Fruit fly (Drosophila melanogaster) whole organism, prepupa: ENCODE results near the gene CG4586.

Experiments
- Blimp-1 ChIP-seq: fragments of 200-800 bp; sonication (Bioruptor generic); optimal IDR thresholded peaks from 3 replicates; lab custom pipeline; 2017; ENCODE audit warnings: missing biosample characterization, missing genetic modification characterization, mild to moderate bottlenecking, moderate library complexity, missing genetic modification reagents
- CG10631 ChIP-seq: fragments of 200-800 bp; sonication (Bioruptor generic); optimal IDR thresholded peaks from 2 replicates; lab custom pipeline; 2016; ENCODE audit warnings: missing biosample characterization, missing genetic modification characterization
- CG10669 ChIP-seq: fragments of 200-800 bp; sonication (Bioruptor generic); optimal IDR thresholded peaks from 3 replicates; lab custom pipeline; 2018; ENCODE audit warnings: missing biosample characterization, mild to moderate bottlenecking, missing genetic modification characterization, moderate library complexity
- CG11294 ChIP-seq: fragments of 200-800 bp; sonication (Bioruptor generic); IDR thresholded peaks from 2 replicates; pipeline ENCODE4 v1.3.6; 2022; ENCODE audit warnings: missing biosample characterization, missing genetic modification characterization
- CG11762 ChIP-seq: fragments of 200-800 bp; sonication (Bioruptor generic); optimal IDR thresholded peaks from 3 replicates; lab custom pipeline; 2016; ENCODE audit warnings: missing biosample characterization, missing genetic modification characterization; ENCODE audit not compliant: insufficient read depth
- CG15336 ChIP-seq: fragments of 200-800 bp; sonication (Bioruptor generic); IDR thresholded peaks from 2 replicates; pipeline ENCODE4 v1.3.6; 2022; ENCODE audit warnings: missing biosample characterization, missing genetic modification characterization
- CG1621 ChIP-seq: fragments of 200-800 bp; sonication (Bioruptor generic); optimal IDR thresholded peaks from 3 replicates; lab custom pipeline; 2018; ENCODE audit warnings: missing biosample characterization, mild to moderate bottlenecking, missing genetic modification characterization
- CG16779 ChIP-seq: fragments of 200-800 bp; sonication (Bioruptor generic); optimal IDR thresholded peaks from 3 replicates; lab custom pipeline; 2017; ENCODE audit warnings: missing biosample characterization, mild to moderate bottlenecking, missing genetic modification characterization
- CG3032 ChIP-seq: fragments of 200-800 bp; optimal IDR thresholded peaks from 2 replicates; lab custom pipeline; 2019; ENCODE audit warnings: missing biosample characterization, mild to moderate bottlenecking, missing genetic modification characterization, moderate library complexity
- CG31627 ChIP-seq: fragments of 200-800 bp; sonication (Bioruptor generic); optimal IDR thresholded peaks from 3 replicates; lab custom pipeline; 2016; ENCODE audit warnings: missing biosample characterization, missing genetic modification characterization
- CG34406 ChIP-seq: fragments of 200-800 bp; sonication (Bioruptor generic); optimal IDR thresholded peaks from 3 replicates; lab custom pipeline; 2016; ENCODE audit warnings: missing biosample characterization, missing genetic modification characterization
- CG3919 ChIP-seq: fragments of 200-800 bp; sonication (Bioruptor generic); optimal IDR thresholded peaks from 3 replicates; lab custom pipeline; 2016; ENCODE audit warnings: missing biosample characterization, missing genetic modification characterization
- CG4318 ChIP-seq: fragments of 200-800 bp; sonication (Bioruptor generic); optimal IDR thresholded peaks from 3 replicates; lab custom pipeline; 2017; ENCODE audit warnings: missing biosample characterization, mild to moderate bottlenecking, missing genetic modification characterization
- CG6163 ChIP-seq: fragments of 200-800 bp; sonication (Bioruptor generic); IDR thresholded peaks from 3 replicates; pipeline ENCODE4 v1.3.6; 2022; ENCODE audit warnings: missing biosample characterization, missing genetic modification characterization
- CG6808 ChIP-seq: fragments of 200-800 bp; sonication (Bioruptor generic); optimal IDR thresholded peaks from 3 replicates; lab custom pipeline; 2017; ENCODE audit warnings: missing biosample characterization, missing genetic modification characterization, mild to moderate bottlenecking, moderate library complexity, missing genetic modification reagents
- CG7368 ChIP-seq: fragments of 200-800 bp; sonication (Bioruptor generic); optimal IDR thresholded peaks from 3 replicates; lab custom pipeline; 2016; ENCODE audit warnings: missing biosample characterization, missing genetic modification characterization
- CG8119 ChIP-seq: fragments of 200-800 bp; sonication (Bioruptor generic); IDR thresholded peaks from 3 replicates; pipeline ENCODE4 v1.3.6; 2022; ENCODE audit warnings: missing biosample characterization, missing genetic modification characterization
- CG8632 ChIP-seq: fragments of 200-800 bp; sonication (Bioruptor generic); optimal IDR thresholded peaks from 3 replicates; lab custom pipeline; 2016; ENCODE audit warnings: missing biosample characterization, missing genetic modification characterization
- CG9139 ChIP-seq: fragments of 200-800 bp; sonication (Bioruptor generic); optimal IDR thresholded peaks from 3 replicates; lab custom pipeline; 2017; ENCODE audit warnings: missing biosample characterization, mild to moderate bottlenecking, missing genetic modification characterization
- Eip75B ChIP-seq: fragments of 200-800 bp; sonication (Bioruptor generic); optimal IDR thresholded peaks from 3 replicates; lab custom pipeline; 2016; ENCODE audit warnings: missing biosample characterization, missing genetic modification characterization
- Eip78C ChIP-seq: fragments of 200-800 bp; sonication (Bioruptor generic); peaks from one replicate; lab custom pipeline; 2016; ENCODE audit warnings: missing biosample characterization, missing genetic modification characterization
- Eip93F ChIP-seq: fragments of 200-800 bp; sonication (Bioruptor generic); optimal IDR thresholded peaks from 2 replicates; lab custom pipeline; 2016; ENCODE audit warnings: missing biosample characterization, mild to moderate bottlenecking, missing genetic modification characterization
- Ets96B ChIP-seq: fragments of 200-800 bp; optimal IDR thresholded peaks from 2 replicates; lab custom pipeline; 2019; ENCODE audit warnings: missing biosample characterization, mild to moderate bottlenecking, missing genetic modification characterization, moderate library complexity
- Gug ChIP-seq: fragments of 200-800 bp; sonication (Bioruptor generic); IDR thresholded peaks from 2 replicates; pipeline ENCODE4 v1.3.6; 2022; ENCODE audit warnings: missing biosample characterization, missing genetic modification characterization
- Hr39 ChIP-seq: fragments of 200-800 bp; sonication (Bioruptor generic); optimal IDR thresholded peaks from 2 replicates; lab custom pipeline; 2016; ENCODE audit warnings: missing biosample characterization, missing genetic modification characterization
- Hr4 ChIP-seq: fragments of 200-800 bp; sonication (Bioruptor generic); optimal IDR thresholded peaks from 3 replicates; lab custom pipeline; 2016; ENCODE audit warnings: missing biosample characterization, missing genetic modification characterization
- Lpt ChIP-seq: fragments of 200-800 bp; sonication (Bioruptor generic); optimal IDR thresholded peaks from 3 replicates; lab custom pipeline; 2016; ENCODE audit warnings: missing biosample characterization, missing genetic modification characterization
- Met ChIP-seq: fragments of 200-800 bp; sonication (Bioruptor generic); optimal IDR thresholded peaks from 3 replicates; lab custom pipeline; 2016; ENCODE audit warnings: missing biosample characterization, missing genetic modification characterization
- OdsH ChIP-seq: fragments of 200-800 bp; sonication (Bioruptor generic); optimal IDR thresholded peaks from 3 replicates; lab custom pipeline; 2016; ENCODE audit warnings: missing biosample characterization, missing genetic modification characterization
- Smox ChIP-seq: fragments of 200-800 bp; sonication (Bioruptor generic); optimal IDR thresholded peaks from 3 replicates; lab custom pipeline; 2016; ENCODE audit warnings: missing biosample characterization, missing genetic modification characterization
- Sox15 ChIP-seq: fragments of 200-800 bp; sonication (Bioruptor generic); optimal IDR thresholded peaks from 3 replicates; lab custom pipeline; 2016; ENCODE audit warnings: missing biosample characterization, missing genetic modification characterization
- acj6 ChIP-seq: fragments of 200-800 bp; sonication (Bioruptor generic); optimal IDR thresholded peaks from 3 replicates; lab custom pipeline; 2016; ENCODE audit warnings: missing biosample characterization, missing genetic modification characterization
- dac ChIP-seq: fragments of 200-800 bp; sonication (Bioruptor generic); optimal IDR thresholded peaks from 2 replicates; lab custom pipeline; 2017; ENCODE audit warnings: missing biosample characterization, mild to moderate bottlenecking, missing genetic modification characterization
- dsx ChIP-seq: fragments of 200-800 bp; optimal IDR thresholded peaks from 3 replicates; lab custom pipeline; 2019; ENCODE audit warnings: missing biosample characterization, mild to moderate bottlenecking, missing genetic modification characterization, moderate library complexity; ENCODE audit not compliant: poor library complexity, severe bottlenecking
- eg ChIP-seq: fragments of 200-800 bp; sonication (Bioruptor generic); IDR thresholded peaks from 3 replicates; pipeline ENCODE4 v1.3.6; 2022; ENCODE audit warnings: missing biosample characterization, missing genetic modification characterization
- esn ChIP-seq: fragments of 200-800 bp; sonication (Bioruptor generic); optimal IDR thresholded peaks from 2 replicates; lab custom pipeline; 2016; ENCODE audit warnings: missing biosample characterization, mild to moderate bottlenecking, missing genetic modification characterization, moderate library complexity
- fd59A ChIP-seq: fragments of 200-800 bp; sonication (Bioruptor generic); optimal IDR thresholded peaks from 2 replicates; lab custom pipeline; 2017; ENCODE audit warnings: missing biosample characterization, mild to moderate bottlenecking, missing genetic modification characterization, missing genetic modification reagents
- fd85E ChIP-seq: fragments of 200-800 bp; sonication (Bioruptor generic); optimal IDR thresholded peaks from 3 replicates; lab custom pipeline; 2016; ENCODE audit warnings: missing biosample characterization, missing genetic modification characterization
- fkh ChIP-seq: fragments of 200-800 bp; sonication (Bioruptor generic); optimal IDR thresholded peaks from 3 replicates; lab custom pipeline; 2017; ENCODE audit warnings: missing biosample characterization, mild to moderate bottlenecking, missing genetic modification characterization, moderate library complexity
- net ChIP-seq: fragments of 200-800 bp; sonication (Bioruptor generic); optimal IDR thresholded peaks from 3 replicates; lab custom pipeline; 2016; ENCODE audit warnings: missing biosample characterization, missing genetic modification characterization
- pdm3 ChIP-seq: fragments of 200-800 bp; sonication (Bioruptor generic); optimal IDR thresholded peaks from 3 replicates; lab custom pipeline; 2016; ENCODE audit warnings: missing biosample characterization, missing genetic modification characterization
- salr ChIP-seq, 2 experiments: fragments of 200-800 bp; sonication (Bioruptor generic); optimal IDR thresholded peaks; 3 replicates each; lab custom pipeline; 2016 to 2018; ENCODE audit warnings: missing biosample characterization in 2 of 2, missing genetic modification characterization in 2 of 2, mild to moderate bottlenecking in 1 of 2
- spab ChIP-seq: fragments of 200-800 bp; sonication (Bioruptor generic); optimal IDR thresholded peaks from 2 replicates; lab custom pipeline; 2017; ENCODE audit warnings: missing biosample characterization, mild to moderate bottlenecking, missing genetic modification characterization, missing genetic modification reagents
- ss ChIP-seq, 2 experiments: fragments of 200-800 bp; sonication (Bioruptor generic); optimal IDR thresholded peaks; 2 replicates in 1 of 2; 3 replicates in 1 of 2; lab custom pipeline; 2017 to 2018; ENCODE audit warnings: mild to moderate bottlenecking in 2 of 2, missing biosample characterization in 2 of 2, missing genetic modification characterization in 2 of 2, moderate library complexity in 1 of 2
- svp ChIP-seq: fragments of 200-800 bp; sonication (Bioruptor generic); peaks from one replicate; lab custom pipeline; 2016; ENCODE audit warnings: missing biosample characterization, missing genetic modification characterization
- topi ChIP-seq: fragments of 200-800 bp; sonication (Bioruptor generic); optimal IDR thresholded peaks from 3 replicates; lab custom pipeline; 2016; ENCODE audit warnings: missing biosample characterization, missing genetic modification characterization
- vri ChIP-seq: fragments of 200-800 bp; sonication (Bioruptor generic); optimal IDR thresholded peaks from 3 replicates; lab custom pipeline; 2016; ENCODE audit warnings: missing biosample characterization, mild to moderate bottlenecking, missing genetic modification characterization

CG4586 gene

dm6 chrX:6976364-6976763, 6.6 kb downstream of the CG4586 start (continued):
- TF ChIP-seq CG9139 (GFP tag; lab: Kevin White, UChicago) = no peak
- TF ChIP-seq CG4318 (GFP tag; lab: Kevin White, UChicago) = no peak
- peak; percentile 20 for TF ChIP-seq CG1621 (tag; lab: Kevin White, UChicago)

dm6 chrX:6976911-6977310, 7.2 kb downstream of the CG4586 start:
- TF ChIP-seq svp (no peak), CG15336 (GFP tag; lab: Robert Waterston, UW) (no peak), Ets96B (tag; lab: Kevin White, UChicago) (no peak), CG3032 (tag; lab: Kevin White, UChicago) (no peak), net (GFP tag; lab: Kevin White, UChicago) (no peak), Eip78C (GFP tag; lab: Kevin White, UChicago) (no peak), dac (GFP tag; lab: Kevin White, UChicago) (no peak), acj6 (GFP tag; lab: Kevin White, UChicago) (no peak), vri (GFP tag; lab: Kevin White, UChicago) (no peak), Sox15 (no peak), CG11294 (no peak), fd85E (GFP tag; lab: Kevin White, UChicago) (no peak), Lpt (GFP tag; lab: Kevin White, UChicago) (no peak), esn (GFP tag; lab: Kevin White, UChicago) (no peak), CG8632 (GFP tag; lab: Kevin White, UChicago) (no peak), Eip93F (GFP tag; lab: Kevin White, UChicago) (no peak), CG6808 (no peak)

dm6 chrX:6981470-6981952, 11.8 kb downstream of the CG4586 start:
- TF ChIP-seq CG11762 (GFP tag; lab: Kevin White, UChicago) (no peak), Ets96B (tag; lab: Kevin White, UChicago) (no peak), CG31627 (GFP tag; lab: Kevin White, UChicago) (peak; percentile 13), pdm3 (GFP tag; lab: Kevin White, UChicago) (peak; percentile 37), eg (GFP tag; lab: Robert Waterston, UW) (peak; percentile 50; the same call in 2 of the 3 replicates), fkh (GFP tag; lab: Kevin White, UChicago) (no peak), CG34406 (GFP tag; lab: Kevin White, UChicago) (peak; percentile 10), CG7368 (GFP tag; lab: Kevin White, UChicago) (no peak), Gug (GFP tag; lab: Robert Waterston, UW) (peak; percentile 32; the same call in 1 of the 2 replicates), dsx (peak; percentile 17), Met (GFP tag; lab: Kevin White, UChicago) (peak; percentile 32), Eip75B (GFP tag; lab: Kevin White, UChicago) (peak; percentile 30), Eip93F (GFP tag; lab: Kevin White, UChicago) (no peak), dac (GFP tag; lab: Kevin White, UChicago) (peak; percentile 12), topi (GFP tag; lab: Kevin White, UChicago) (peak; percentile 44), CG3919 (GFP tag; lab: Kevin White, UChicago) (peak; percentile 17), Smox (peak; percentile 20), CG10631 (peak; percentile 33), ss (GFP tag; optimal IDR thresholded peaks at IDR 0.05; lab: Kevin White, UChicago) (peak; percentile 27 to 45), CG8119 (GFP tag; lab: Robert Waterston, UW) (peak; percentile 59), Hr39 (peak; percentile 26), acj6 (GFP tag; lab: Kevin White, UChicago) (peak; percentile 1), Sox15 (no peak), esn (GFP tag; lab: Kevin White, UChicago) (peak; percentile 48), salr (GFP tag; optimal IDR thresholded peaks at IDR 0.05; lab: Kevin White, UChicago) (no peak), fd59A (GFP tag; lab: Kevin White, UChicago) (no peak), Eip78C (GFP tag; lab: Kevin White, UChicago) (peak; percentile 71), Hr4 (GFP tag; lab: Kevin White, UChicago) (peak; percentile 53), CG10669 (peak; percentile 9), CG6163 (GFP tag; lab: Robert Waterston, UW) (peak; percentile 72; the same call in 2 of the 3 replicates), OdsH (GFP tag; lab: Kevin White, UChicago) (peak; percentile 41), spab (GFP tag; lab: Kevin White, UChicago) (peak; percentile 15), Blimp-1 (no peak), CG16779 (tag; lab: Kevin White, UChicago) (peak; percentile 32)
